Fruit fly (Drosophila melanogaster) whole organism, pupa: Measurements from ENCODE around the gene CG15262.

Experiments used
- CG10348 ChIP-seq: fragments of 200-800 bp; sonication (Bioruptor generic); IDR thresholded peaks from 2 replicates; pipeline ENCODE4 v1.3.6; 2022; ENCODE audit warnings: missing biosample characterization, missing genetic modification characterization
- CG13204 ChIP-seq: fragments of 200-800 bp; sonication (Bioruptor generic); optimal IDR thresholded peaks from 2 replicates; lab custom pipeline; 2018; ENCODE audit warnings: missing biosample characterization, mild to moderate bottlenecking, missing genetic modification characterization, moderate library complexity
- CG15710 ChIP-seq: fragments of 200-800 bp; sonication (Bioruptor generic); optimal IDR thresholded peaks from 2 replicates; lab custom pipeline; 2018; ENCODE audit warnings: missing biosample characterization, mild to moderate bottlenecking, missing genetic modification characterization, moderate library complexity
- CG32121 ChIP-seq: fragments of 200-800 bp; sonication (Bioruptor generic); IDR thresholded peaks from 2 replicates; pipeline ENCODE4 v1.3.6; 2022; ENCODE audit warnings: missing biosample characterization, missing genetic modification characterization
- CG34367 ChIP-seq: fragments of 200-800 bp; sonication (Bioruptor generic); optimal IDR thresholded peaks from 2 replicates; lab custom pipeline; 2018; ENCODE audit warnings: missing biosample characterization, mild to moderate bottlenecking, missing genetic modification characterization
- CG4496 ChIP-seq: fragments of 200-800 bp; sonication (Bioruptor generic); IDR thresholded peaks from 3 replicates; pipeline ENCODE4 v1.3.6; 2022; ENCODE audit warnings: missing biosample characterization, missing genetic modification characterization
- D1 ChIP-seq: fragments of 200-800 bp; sonication (Bioruptor generic); optimal IDR thresholded peaks from 2 replicates; lab custom pipeline; 2018; ENCODE audit warnings: missing biosample characterization, mild to moderate bottlenecking, missing genetic modification characterization, moderate library complexity
- EcR ChIP-seq: fragments of 200-800 bp; sonication (Bioruptor generic); optimal IDR thresholded peaks from 3 replicates; lab custom pipeline; 2019; ENCODE audit warnings: missing biosample characterization, missing genetic modification characterization, mild to moderate bottlenecking, moderate library complexity, missing genetic modification reagents
- gl ChIP-seq: fragments of 200-800 bp; sonication (Bioruptor generic); optimal IDR thresholded peaks from 2 replicates; lab custom pipeline; 2018; ENCODE audit warnings: missing biosample characterization, mild to moderate bottlenecking, missing genetic modification characterization
- rn ChIP-seq: fragments of 200-800 bp; sonication (Bioruptor generic); IDR thresholded peaks from 2 replicates; pipeline ENCODE4 v1.3.6; 2022; ENCODE audit warnings: missing biosample characterization, missing genetic modification characterization

DNA sequence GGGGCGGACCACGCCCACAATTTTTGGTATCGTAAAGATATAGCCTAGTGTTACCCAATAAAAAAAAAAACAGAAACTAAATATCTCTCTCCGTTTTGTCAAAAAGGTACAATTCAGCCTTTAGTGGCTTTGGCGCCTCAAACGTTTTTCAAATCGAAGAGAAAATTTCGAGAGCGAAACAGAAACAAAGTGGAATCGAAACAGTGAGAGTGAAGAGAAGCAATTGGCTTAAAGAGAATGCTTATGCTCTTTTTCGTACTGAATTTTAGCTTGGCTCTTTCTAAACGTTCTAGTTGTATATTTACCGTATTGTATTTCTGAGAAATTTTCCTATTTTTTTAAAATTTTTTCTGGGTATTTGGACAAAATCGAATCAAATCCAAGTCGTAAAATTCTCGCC lies 35.0 kb downstream of the CG15262 start:
- TF ChIP-seq CG34367 (no peak), gl (no peak), EcR (no peak), CG10348 (GFP tag; lab: Robert Waterston, UW) (no peak), CG15710 (no peak), D1 (tag; lab: Kevin White, UChicago) (no peak), rn (GFP tag; lab: Robert Waterston, UW) (no peak), CG32121 (GFP tag; lab: Robert Waterston, UW) (no peak), CG4496 (GFP tag; lab: Robert Waterston, UW) (no peak), CG13204 (GFP tag; lab: Kevin White, UChicago) (no peak)
